Worm (Caenorhabditis elegans): ENCODE results near the gene Y39B6A.42.

Y39B6A.42 gene

DNA sequence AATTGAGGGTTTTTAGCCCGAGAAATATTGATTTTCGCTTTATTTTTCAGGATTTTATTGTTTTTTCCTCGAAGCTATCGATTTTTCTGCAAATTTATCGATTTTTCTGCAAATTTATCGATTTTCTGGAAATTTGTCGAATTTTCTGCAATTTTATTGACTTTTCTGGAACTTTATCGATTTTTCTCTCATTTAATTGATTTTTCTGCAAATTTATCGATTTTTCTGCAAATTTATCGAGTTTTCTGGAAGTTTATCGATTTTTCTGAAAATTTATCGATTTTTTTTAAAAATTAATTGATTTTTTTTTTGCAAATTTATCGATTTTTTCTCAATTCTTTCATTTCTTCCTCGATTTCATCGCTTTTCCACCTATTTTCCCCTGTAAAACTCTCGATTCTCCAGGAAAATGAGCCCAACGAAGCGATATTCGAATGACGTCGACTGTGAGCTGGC is 24.1 kb upstream of the Y39B6A.42 start, which contains the start of gene gtf-2F2:
gtf-2F2 (plus strand) TSS at position 406 of the 456 bp plus-strand sequence.
- no peak for TF ChIP-seq sup-37 (GFP tag; optimal IDR thresholded peaks at IDR 0.05)
- TF ChIP-seq pax-3 (tag; optimal IDR thresholded peaks at IDR 0.05): no peak
- TF ChIP-seq tbx-2 (tag; optimal IDR thresholded peaks at IDR 0.05): no peak
- no peak for TF ChIP-seq ztf-11 (tag; optimal IDR thresholded peaks at IDR 0.05)
- no peak for TF ChIP-seq lin-39 (tag; optimal IDR thresholded peaks at IDR 0.05)
- no peak for TF ChIP-seq unc-30 (tag; optimal IDR thresholded peaks at IDR 0.05)
- TF ChIP-seq ets-5 (GFP tag; IDR thresholded peaks at IDR 0.05): no peak
- TF ChIP-seq nhr-47 (tag; optimal IDR thresholded peaks at IDR 0.05): no peak
- no peak for TF ChIP-seq nhr-28 (tag; optimal IDR thresholded peaks at IDR 0.05)

DNA sequence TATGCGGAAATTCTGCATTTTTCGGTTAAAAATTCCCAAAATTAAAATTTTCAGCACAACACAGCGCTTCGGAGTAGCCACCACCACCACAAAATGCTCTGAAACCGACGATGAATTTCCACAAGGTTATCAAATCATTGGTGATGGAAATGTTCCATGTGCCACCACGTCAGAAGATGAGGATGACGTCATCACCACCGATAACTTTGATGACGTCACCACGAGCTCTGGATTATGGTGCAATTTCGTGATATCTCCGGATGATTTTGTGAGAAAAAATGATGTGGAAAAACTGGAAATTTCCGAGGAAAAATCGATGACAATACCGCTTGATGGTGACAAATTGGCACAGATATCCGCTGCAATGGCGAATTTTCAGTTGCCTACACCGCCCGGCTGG is 23.6 kb upstream of the Y39B6A.42 start:
- TF ChIP-seq efl-1 (optimal IDR thresholded peaks at IDR 0.05) (no peak), efl-1 (GFP tag; optimal IDR thresholded peaks at IDR 0.05 in 1 of 2) (peak in 1 of 2 experiments; percentile 25), zag-1 (tag; optimal IDR thresholded peaks at IDR 0.05) (no peak), blmp-1 (tag; optimal IDR thresholded peaks at IDR 0.05) (no peak)

DNA sequence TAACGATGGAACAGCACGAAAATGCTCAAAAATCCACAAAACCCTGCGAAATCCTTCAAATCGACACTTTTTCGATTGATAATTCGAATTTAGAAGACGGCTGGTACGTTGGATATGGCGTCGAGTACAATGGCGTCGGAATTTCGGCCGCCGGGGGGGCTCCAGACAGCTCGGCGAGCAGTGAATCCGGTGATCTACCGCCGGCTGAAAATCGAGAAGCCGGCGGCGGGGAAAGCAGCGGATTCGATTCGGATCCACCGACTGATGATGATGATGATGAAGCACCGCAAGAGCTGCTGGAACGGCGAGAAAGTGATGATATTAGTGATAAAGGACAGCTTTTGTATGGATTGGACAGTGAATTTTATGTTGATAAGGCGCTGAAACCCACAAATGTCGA is 21.5 kb upstream of the Y39B6A.42 start:
- TF ChIP-seq mef-2 (tag; optimal IDR thresholded peaks at IDR 0.05) (no peak), fkh-4 (tag; optimal IDR thresholded peaks at IDR 0.05; ENCODE audit: borderline replicate concordance) (no peak), C16A3.4 (tag; optimal IDR thresholded peaks at IDR 0.05) (no peak), egl-13 (tag; optimal IDR thresholded peaks at IDR 0.05) (no peak), rnt-1 (tag; optimal IDR thresholded peaks at IDR 0.05) (no peak), hlh-17 (GFP tag; optimal IDR thresholded peaks at IDR 0.05; ENCODE audit: borderline replicate concordance) (no peak), jun-1 (tag; optimal IDR thresholded peaks at IDR 0.05) (no peak), unc-98 (GFP tag; IDR thresholded peaks at IDR 0.05) (no peak), ceh-82 (tag; optimal IDR thresholded peaks at IDR 0.05) (no peak), fkh-10 (GFP tag; optimal IDR thresholded peaks at IDR 0.05) (no peak), ama-1 (optimal IDR thresholded peaks at IDR 0.05) (no peak), nhr-19 (GFP tag; conservative IDR thresholded peaks at IDR 0.05) (no peak), lin-14 (GFP tag; optimal IDR thresholded peaks at IDR 0.05) (no peak), nhr-77 (tag; optimal IDR thresholded peaks at IDR 0.05) (no peak)

DNA sequence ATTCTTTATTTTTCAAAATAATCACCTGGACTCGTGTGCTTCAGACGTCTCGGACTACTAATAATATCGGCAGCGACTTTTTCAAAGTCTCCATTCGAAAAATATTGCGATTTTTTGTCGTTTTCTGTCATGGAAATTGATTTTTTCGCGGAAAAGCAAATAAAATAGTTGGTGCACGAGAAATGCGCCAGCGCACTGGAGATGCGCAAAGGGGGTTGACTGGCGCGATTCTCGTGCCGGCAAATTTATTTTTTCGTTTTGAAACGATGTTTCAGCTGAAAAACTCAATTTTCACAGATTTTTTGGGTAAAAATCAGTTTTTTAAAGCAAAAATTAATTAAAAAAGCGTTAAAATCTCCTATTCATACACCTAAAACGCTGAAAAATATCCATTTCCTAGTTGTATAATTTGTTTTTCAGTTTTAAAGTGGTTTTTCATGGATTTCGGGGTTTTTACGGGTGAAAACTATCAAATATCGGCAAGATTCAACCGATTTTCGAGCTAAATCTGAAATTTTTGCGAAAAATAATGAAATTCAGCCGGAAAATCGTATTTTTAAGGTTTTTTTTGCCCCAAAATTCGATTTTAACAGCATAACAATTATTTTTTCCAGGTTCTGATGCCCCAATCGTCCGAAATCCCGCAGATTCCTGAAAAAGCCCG is 20.9 kb upstream of the Y39B6A.42 start, which contains the start of the genes reps-1 and Y39B6A.37:
reps-1 (minus strand) TSS at position 263 of the 664 bp plus-strand sequence.
Y39B6A.37 (plus strand) TSS at position 614 of the 664 bp plus-strand sequence.
- TF ChIP-seq snu-23 (GFP tag; optimal IDR thresholded peaks at IDR 0.05) (peak; percentile 85), sox-4 (tag; optimal IDR thresholded peaks at IDR 0.05) (peak; percentile 56), hpl-2 (GFP tag; optimal IDR thresholded peaks at IDR 0.05) (peak; percentile 9), hlh-4 (tag; optimal IDR thresholded peaks at IDR 0.05) (no peak), C04F5.9 (tag; optimal IDR thresholded peaks at IDR 0.05) (peak; percentile 44), sptf-1 (tag; optimal IDR thresholded peaks at IDR 0.05) (no peak), nhr-47 (tag; optimal IDR thresholded peaks at IDR 0.05) (peak; percentile 89), mdl-1 (tag; optimal IDR thresholded peaks at IDR 0.05) (peak in 1 of 2 experiments; percentile 31), rnt-1 (tag; optimal IDR thresholded peaks at IDR 0.05) (peak; percentile 90), unc-30 (tag; optimal IDR thresholded peaks at IDR 0.05) (no peak), nhr-71 (tag; optimal IDR thresholded peaks at IDR 0.05) (peak; percentile 86), mef-2 (tag; optimal IDR thresholded peaks at IDR 0.05) (no peak), pax-3 (tag; optimal IDR thresholded peaks at IDR 0.05) (no peak), tlp-1 (tag; optimal IDR thresholded peaks at IDR 0.05) (no peak), Y116A8C.19 (tag; optimal IDR thresholded peaks at IDR 0.05; ENCODE audit: borderline replicate concordance) (no peak), nhr-76 (tag; optimal IDR thresholded peaks at IDR 0.05) (no peak), nhr-11 (tag; optimal IDR thresholded peaks at IDR 0.05) (peak; percentile 42), zip-4 (GFP tag; optimal IDR thresholded peaks at IDR 0.05) (no peak), hlh-17 (GFP tag; optimal IDR thresholded peaks at IDR 0.05; ENCODE audit: borderline replicate concordance) (no peak), nhr-77 (tag; optimal IDR thresholded peaks at IDR 0.05) (peak; percentile 16), unc-62 (GFP tag; optimal IDR thresholded peaks at IDR 0.05) (no peak), nhr-20 (tag; optimal IDR thresholded peaks at IDR 0.05) (peak; percentile 67), ceh-63 (GFP tag; optimal IDR thresholded peaks at IDR 0.05) (no peak), sup-37 (GFP tag; optimal IDR thresholded peaks at IDR 0.05) (peak; percentile 53), egl-13 (tag; optimal IDR thresholded peaks at IDR 0.05) (peak; percentile 49), lin-14 (GFP tag; optimal IDR thresholded peaks at IDR 0.05) (no peak), lin-39 (tag; optimal IDR thresholded peaks at IDR 0.05) (peak; percentile 57), mep-1 (tag; optimal IDR thresholded peaks at IDR 0.05) (peak; percentile 88), xbp-1 (tag; optimal IDR thresholded peaks at IDR 0.05) (peak; percentile 75), snpc-4 (tag; optimal IDR thresholded peaks at IDR 0.05) (peak; percentile 62), pqm-1 (tag; optimal IDR thresholded peaks at IDR 0.05) (no peak)

Measured in whole organism, L1 larva.